Worm (Caenorhabditis elegans) whole organism, L1 larva: ENCODE measurements around the gene C06A6.2.
A peak's percentile ranks its signal among the peaks of the same experiment; 100 is the strongest.

Experiments used
- Y116A8C.19 ChIP-seq: sonication (generic microtip); optimal IDR thresholded peaks from 2 replicates; lab custom pipeline; 2016; ENCODE audit warnings: missing compliant biosample characterization, missing genetic modification characterization, borderline replicate concordance
- aha-1 ChIP-seq: fragments of 150-350 bp; optimal IDR thresholded peaks from 2 replicates; lab custom pipeline; 2014; ENCODE audit warnings: missing biosample characterization, missing genetic modification characterization
- alr-1 ChIP-seq: fragments of 200-800 bp; sonication (Bioruptor generic); optimal IDR thresholded peaks from 2 replicates; lab custom pipeline; 2018; ENCODE audit warnings: borderline replicate concordance, mild to moderate bottlenecking, missing genetic modification characterization, missing compliant biosample characterization
- ama-1 ChIP-seq: fragments of 150-350 bp; optimal IDR thresholded peaks from 2 replicates; lab custom pipeline; 2014
- blmp-1 ChIP-seq: fragments of 150-350 bp; optimal IDR thresholded peaks from 2 replicates; lab custom pipeline; 2014; ENCODE audit warnings: missing biosample characterization, missing genetic modification characterization
- ceh-63 ChIP-seq: fragments of 200-800 bp; sonication (Bioruptor generic); optimal IDR thresholded peaks from 2 replicates; lab custom pipeline; 2018; ENCODE audit warnings: mild to moderate bottlenecking, missing genetic modification characterization, missing compliant biosample characterization
- ceh-8 ChIP-seq: fragments of 200-800 bp; sonication (Bioruptor generic); optimal IDR thresholded peaks from 2 replicates; lab custom pipeline; 2018; ENCODE audit warnings: mild to moderate bottlenecking, missing genetic modification characterization, moderate library complexity, missing compliant biosample characterization
- ceh-88 ChIP-seq: fragments of 200-800 bp; sonication (Bioruptor generic); IDR thresholded peaks from 2 replicates; pipeline ENCODE4 v1.3.6; 2022; ENCODE audit warnings: missing genetic modification characterization, missing compliant biosample characterization
- ceh-90 ChIP-seq: sonication (generic microtip); optimal IDR thresholded peaks from 2 replicates; lab custom pipeline; 2016; ENCODE audit warnings: missing genetic modification characterization, missing compliant biosample characterization
- dpl-1 ChIP-seq, 3 experiments: fragments of 150-350 bp in 2 of 3; sonication (generic microtip) in 1 of 3; optimal IDR thresholded peaks; 2 replicates each; lab custom pipeline; 2014 to 2017; ENCODE audit warnings: missing biosample characterization in 3 of 3, missing genetic modification characterization in 3 of 3, missing genetic modification reagents in 3 of 3
- efl-1 ChIP-seq, 4 experiments: fragments of 150-350 bp; optimal IDR thresholded peaks in 3 of 4; peaks in 1 of 4; 1 replicate in 1 of 4; 2 replicates in 3 of 4; lab custom pipeline; 2014; ENCODE audit warnings: missing biosample characterization in 2 of 4, missing genetic modification characterization in 2 of 4, missing genetic modification reagents in 2 of 4
- efl-3 ChIP-seq: fragments of 200-800 bp; sonication (Bioruptor generic); optimal IDR thresholded peaks from 2 replicates; lab custom pipeline; 2018; ENCODE audit warnings: mild to moderate bottlenecking, missing genetic modification characterization, missing compliant biosample characterization
- egl-27 ChIP-seq, 2 experiments: fragments of 150-350 bp in 1 of 2; sonication (generic microtip); optimal IDR thresholded peaks; 3 replicates each; lab custom pipeline; 2017 to 2018; ENCODE audit warnings: missing biosample characterization in 2 of 2, missing genetic modification characterization in 2 of 2, missing genetic modification reagents in 2 of 2
- elt-2 ChIP-seq: sonication (generic microtip); optimal IDR thresholded peaks from 2 replicates; lab custom pipeline; 2016; ENCODE audit warnings: missing genetic modification characterization, mild to moderate bottlenecking, inconsistent platforms, missing compliant biosample characterization, missing genetic modification reagents
- elt-3 ChIP-seq, 6 experiments: fragments of 150-350 bp in 1 of 6; sonication (generic microtip); optimal IDR thresholded peaks; 2 replicates each; lab custom pipeline; 2017 to 2018; ENCODE audit warnings: missing biosample characterization in 6 of 6, missing genetic modification characterization in 6 of 6, inconsistent platforms in 1 of 6
- fkh-10 ChIP-seq: sonication (generic microtip); optimal IDR thresholded peaks from 2 replicates; lab custom pipeline; 2017; ENCODE audit warnings: missing biosample characterization, missing genetic modification reagents, missing genetic modification characterization
- fkh-8 ChIP-seq: sonication (generic microtip); optimal IDR thresholded peaks from 2 replicates; lab custom pipeline; 2016; ENCODE audit warnings: mild to moderate bottlenecking, missing genetic modification characterization, missing compliant biosample characterization
- grh-1 ChIP-seq: fragments of 200-800 bp; sonication (Bioruptor generic); IDR thresholded peaks from 2 replicates; pipeline ENCODE4 v1.3.6; 2022; ENCODE audit warnings: missing genetic modification reagents, missing genetic modification characterization, missing compliant biosample characterization
- hpl-2 ChIP-seq: fragments of 150-350 bp; optimal IDR thresholded peaks from 2 replicates; lab custom pipeline; 2014; ENCODE audit warnings: missing biosample characterization, missing genetic modification reagents, missing genetic modification characterization
- irx-1 ChIP-seq: sonication (generic microtip); optimal IDR thresholded peaks from 2 replicates; lab custom pipeline; 2016; ENCODE audit warnings: missing genetic modification characterization, missing compliant biosample characterization
- isw-1 ChIP-seq: fragments of 200-800 bp; sonication (Bioruptor generic); IDR thresholded peaks from 2 replicates; pipeline ENCODE4 v1.3.6; 2022; ENCODE audit warnings: missing genetic modification characterization, missing compliant biosample characterization
- jun-1 ChIP-seq: fragments of 150-350 bp; optimal IDR thresholded peaks from 2 replicates; lab custom pipeline; 2014; ENCODE audit warnings: missing biosample characterization, missing genetic modification reagents, missing genetic modification characterization
- lin-14 ChIP-seq: fragments of 200-800 bp; sonication (Bioruptor generic); optimal IDR thresholded peaks from 2 replicates; lab custom pipeline; 2018; ENCODE audit warnings: mild to moderate bottlenecking, missing genetic modification characterization, moderate library complexity, missing compliant biosample characterization
- lin-15B ChIP-seq: fragments of 150-350 bp; sonication (generic microtip); optimal IDR thresholded peaks from 3 replicates; lab custom pipeline; 2014; ENCODE audit warnings: missing biosample characterization, missing genetic modification characterization
- lin-35 ChIP-seq, 2 experiments: fragments of 150-350 bp; optimal IDR thresholded peaks; 2 replicates each; lab custom pipeline; 2014; ENCODE audit warnings: missing biosample characterization in 2 of 2, missing genetic modification characterization in 2 of 2, missing genetic modification reagents in 2 of 2
- lsy-2 ChIP-seq, 2 experiments: fragments of 150-350 bp; optimal IDR thresholded peaks; 2 replicates each; lab custom pipeline; 2014; ENCODE audit warnings: missing biosample characterization in 2 of 2, missing genetic modification characterization in 2 of 2
- mdl-1 ChIP-seq, 2 experiments: fragments of 150-350 bp; optimal IDR thresholded peaks; 2 replicates each; lab custom pipeline; 2014 to 2017; ENCODE audit warnings: missing biosample characterization in 2 of 2, missing genetic modification characterization in 2 of 2, inconsistent platforms in 1 of 2
- nhr-20 ChIP-seq: sonication (generic microtip); optimal IDR thresholded peaks from 2 replicates; lab custom pipeline; 2016; ENCODE audit warnings: mild to moderate bottlenecking, missing genetic modification characterization, missing compliant biosample characterization
- nhr-237 ChIP-seq: fragments of 150-350 bp; optimal IDR thresholded peaks from 2 replicates; lab custom pipeline; 2014; ENCODE audit warnings: missing biosample characterization, missing genetic modification characterization
- nhr-84 ChIP-seq: sonication (generic microtip); optimal IDR thresholded peaks from 2 replicates; lab custom pipeline; 2017; ENCODE audit warnings: missing biosample characterization, missing genetic modification characterization
- nhr-85 ChIP-seq: sonication (generic microtip); peaks from one replicate; lab custom pipeline; 2016; ENCODE audit warnings: missing genetic modification characterization, inconsistent platforms, missing compliant biosample characterization
- nhr-90 ChIP-seq: sonication (generic microtip); optimal IDR thresholded peaks from 2 replicates; lab custom pipeline; 2016; ENCODE audit warnings: mild to moderate bottlenecking, missing genetic modification characterization, missing compliant biosample characterization; ENCODE audit not compliant: poor library complexity
- pax-3 ChIP-seq: fragments of 200-800 bp; sonication (Bioruptor generic); optimal IDR thresholded peaks from 2 replicates; lab custom pipeline; 2018; ENCODE audit warnings: mild to moderate bottlenecking, missing genetic modification characterization, moderate library complexity, missing compliant biosample characterization
- skn-1 ChIP-seq: fragments of 150-350 bp; optimal IDR thresholded peaks from 2 replicates; lab custom pipeline; 2014; ENCODE audit warnings: missing biosample characterization, missing genetic modification characterization
- snpc-4 ChIP-seq: fragments of 150-350 bp; optimal IDR thresholded peaks from 2 replicates; lab custom pipeline; 2014; ENCODE audit warnings: missing biosample characterization, missing genetic modification characterization
- sox-4 ChIP-seq: sonication (generic microtip); optimal IDR thresholded peaks from 2 replicates; lab custom pipeline; 2016; ENCODE audit warnings: missing genetic modification characterization, missing compliant biosample characterization
- sptf-1 ChIP-seq: fragments of 150-350 bp; optimal IDR thresholded peaks from 2 replicates; lab custom pipeline; 2014; ENCODE audit warnings: missing biosample characterization, missing genetic modification characterization
- sup-37 ChIP-seq: fragments of 200-800 bp; sonication (Bioruptor generic); optimal IDR thresholded peaks from 2 replicates; lab custom pipeline; 2018; ENCODE audit warnings: mild to moderate bottlenecking, missing genetic modification characterization, missing compliant biosample characterization
- swsn-7 ChIP-seq: sonication (generic microtip); optimal IDR thresholded peaks from 2 replicates; lab custom pipeline; 2016; ENCODE audit warnings: missing genetic modification characterization, missing compliant biosample characterization
- tbx-2 ChIP-seq: sonication (generic microtip); optimal IDR thresholded peaks from 2 replicates; lab custom pipeline; 2016; ENCODE audit warnings: missing genetic modification characterization, missing compliant biosample characterization
- tlp-1 ChIP-seq: fragments of 150-350 bp; optimal IDR thresholded peaks from 2 replicates; lab custom pipeline; 2014; ENCODE audit warnings: missing biosample characterization, missing genetic modification characterization
- unc-86 ChIP-seq: sonication (generic microtip); optimal IDR thresholded peaks from 2 replicates; lab custom pipeline; 2016; ENCODE audit warnings: missing genetic modification characterization, missing compliant biosample characterization
- vab-15 ChIP-seq: sonication (generic microtip); optimal IDR thresholded peaks from 2 replicates; lab custom pipeline; 2017; ENCODE audit warnings: missing genotype, mild to moderate bottlenecking, missing genetic modification characterization, missing compliant biosample characterization
- xbp-1 ChIP-seq: sonication (generic microtip); optimal IDR thresholded peaks from 2 replicates; lab custom pipeline; 2016; ENCODE audit warnings: missing genetic modification characterization, missing compliant biosample characterization
- zip-4 ChIP-seq: fragments of 200-800 bp; sonication (Bioruptor generic); optimal IDR thresholded peaks from 2 replicates; lab custom pipeline; 2018; ENCODE audit warnings: mild to moderate bottlenecking, missing genetic modification characterization, moderate library complexity, missing compliant biosample characterization
- ztf-11 ChIP-seq, 2 experiments: sonication (generic microtip); optimal IDR thresholded peaks; 2 replicates each; lab custom pipeline; 2016 to 2017; ENCODE audit warnings: missing genetic modification characterization in 2 of 2, missing biosample characterization in 1 of 2, missing compliant biosample characterization in 1 of 2
- ztf-4 ChIP-seq: fragments of 150-350 bp; optimal IDR thresholded peaks from 2 replicates; lab custom pipeline; 2014; ENCODE audit warnings: missing biosample characterization, missing genetic modification characterization

The C06A6.2 gene

ce11 chrIV:7824649-7825048 is 21.8 kb upstream of the C06A6.2 start (continued):
- TF ChIP-seq Y116A8C.19 (no peak), alr-1 (no peak), lsy-2 (tag; optimal IDR thresholded peaks at IDR 0.05; lab: Kevin White, UChicago) (peak in 1 of 2 experiments; percentile 31), efl-3 (GFP tag; lab: Kevin White, UChicago) (no peak), mdl-1 (tag; optimal IDR thresholded peaks at IDR 0.05; lab: Kevin White, UChicago) (no peak), xbp-1 (tag; lab: Kevin White, UChicago) (no peak), zip-4 (GFP tag; lab: Kevin White, UChicago) (no peak), tlp-1 (tag; lab: Kevin White, UChicago) (no peak), ceh-90 (tag; lab: Kevin White, UChicago) (no peak), skn-1 (no peak), fkh-8 (tag; lab: Kevin White, UChicago) (no peak)

ce11 chrIV:7829275-7829938 is 17.0 kb upstream of the C06A6.2 start, which contains the start of gene C06A6.4:
Gene C06A6.4, minus strand, starts transcription at chrIV:7829298.
- no peak for TF ChIP-seq isw-1 (GFP tag; lab: Robert Waterston, UW)
- TF ChIP-seq efl-1 (optimal IDR thresholded peaks at IDR 0.05; lab: Kevin White, UChicago), result no peak
- no peak for TF ChIP-seq efl-1 (GFP tag; optimal IDR thresholded peaks at IDR 0.05 in 1 of 2; lab: Kevin White, UChicago)
- no peak for TF ChIP-seq dpl-1 (GFP tag; optimal IDR thresholded peaks at IDR 0.05; lab: Kevin White, UChicago)
- TF ChIP-seq nhr-237, result no peak
- TF ChIP-seq ztf-11 (tag; optimal IDR thresholded peaks at IDR 0.05; lab: Kevin White, UChicago), result no peak
- no peak for TF ChIP-seq vab-15 (tag; lab: Kevin White, UChicago)
- no peak for TF ChIP-seq egl-27 (tag; optimal IDR thresholded peaks at IDR 0.05; lab: Kevin White, UChicago)
- no peak for TF ChIP-seq ceh-90 (tag; lab: Kevin White, UChicago)
- no peak for TF ChIP-seq ceh-8 (GFP tag; lab: Kevin White, UChicago)
- TF ChIP-seq nhr-20 (tag; lab: Kevin White, UChicago), result peak; percentile 10
- no peak for TF ChIP-seq hpl-2 (GFP tag; lab: Kevin White, UChicago)
- no peak for TF ChIP-seq aha-1 (tag; lab: Kevin White, UChicago)
- peak in 2 of 6 experiments; percentile 14 to 60 for TF ChIP-seq elt-3 (tag; optimal IDR thresholded peaks at IDR 0.05; lab: Kevin White, UChicago)
- TF ChIP-seq blmp-1 (tag; lab: Kevin White, UChicago), result peak; percentile 49
- no peak for TF ChIP-seq ztf-4 (tag; lab: Kevin White, UChicago)
- TF ChIP-seq nhr-90 (tag; lab: Kevin White, UChicago), result no peak
- TF ChIP-seq nhr-85 (tag; lab: Kevin White, UChicago), result peak; percentile 35
- peak; percentile 14 for TF ChIP-seq elt-2 (tag; lab: Kevin White, UChicago)
- TF ChIP-seq lin-35 (GFP tag; optimal IDR thresholded peaks at IDR 0.05; lab: Kevin White, UChicago), result peak in 1 of 2 experiments; percentile 36
- TF ChIP-seq jun-1 (tag; lab: Kevin White, UChicago), result no peak
- no peak for TF ChIP-seq sptf-1 (tag; lab: Kevin White, UChicago)
- no peak for TF ChIP-seq efl-3 (GFP tag; lab: Kevin White, UChicago)
- TF ChIP-seq unc-86 (tag; lab: Kevin White, UChicago), result no peak
- no peak for TF ChIP-seq lin-15B (tag; lab: Kevin White, UChicago)
- no peak for TF ChIP-seq snpc-4 (tag; lab: Kevin White, UChicago)
- no peak for TF ChIP-seq sox-4
- no peak for TF ChIP-seq alr-1
- no peak for TF ChIP-seq pax-3 (tag; lab: Kevin White, UChicago)
- TF ChIP-seq lin-14 (GFP tag; lab: Kevin White, UChicago), result peak; percentile 34

ce11 chrIV:7830151-7830550 is 16.3 kb upstream of the C06A6.2 start, which contains the start of gene mvb-12:
Gene mvb-12, plus strand, starts transcription at chrIV:7830525.
- no peak for TF ChIP-seq nhr-84 (tag; lab: Kevin White, UChicago)
- no peak for TF ChIP-seq fkh-10 (GFP tag; lab: Kevin White, UChicago)
- no peak for TF ChIP-seq elt-2 (tag; lab: Kevin White, UChicago)
- TF ChIP-seq irx-1 (tag; lab: Kevin White, UChicago), result no peak
- TF ChIP-seq aha-1 (tag; lab: Kevin White, UChicago), result no peak
- no peak for TF ChIP-seq sptf-1 (tag; lab: Kevin White, UChicago)
- TF ChIP-seq unc-86 (tag; lab: Kevin White, UChicago), result no peak
- TF ChIP-seq efl-3 (GFP tag; lab: Kevin White, UChicago), result no peak
- no peak for TF ChIP-seq elt-3 (tag; optimal IDR thresholded peaks at IDR 0.05; lab: Kevin White, UChicago)
- TF ChIP-seq ama-1 (lab: Kevin White, UChicago), result no peak
- TF ChIP-seq snpc-4 (tag; lab: Kevin White, UChicago), result no peak
- TF ChIP-seq ztf-11 (tag; optimal IDR thresholded peaks at IDR 0.05; lab: Kevin White, UChicago), result no peak
- no peak for TF ChIP-seq ceh-88 (GFP tag; lab: Robert Waterston, UW)
- TF ChIP-seq sup-37 (GFP tag; lab: Kevin White, UChicago), result no peak
- TF ChIP-seq jun-1 (tag; lab: Kevin White, UChicago), result no peak
- TF ChIP-seq skn-1, result no peak
- no peak for TF ChIP-seq grh-1 (GFP tag; lab: Robert Waterston, UW)
- no peak for TF ChIP-seq alr-1
- no peak for TF ChIP-seq tbx-2 (tag; lab: Kevin White, UChicago)
- TF ChIP-seq swsn-7 (tag; lab: Kevin White, UChicago), result peak; percentile 13
- TF ChIP-seq ceh-63 (GFP tag; lab: Kevin White, UChicago), result no peak
